Fruit fly (Drosophila melanogaster): ENCODE results near the gene PlexA.

DNA sequence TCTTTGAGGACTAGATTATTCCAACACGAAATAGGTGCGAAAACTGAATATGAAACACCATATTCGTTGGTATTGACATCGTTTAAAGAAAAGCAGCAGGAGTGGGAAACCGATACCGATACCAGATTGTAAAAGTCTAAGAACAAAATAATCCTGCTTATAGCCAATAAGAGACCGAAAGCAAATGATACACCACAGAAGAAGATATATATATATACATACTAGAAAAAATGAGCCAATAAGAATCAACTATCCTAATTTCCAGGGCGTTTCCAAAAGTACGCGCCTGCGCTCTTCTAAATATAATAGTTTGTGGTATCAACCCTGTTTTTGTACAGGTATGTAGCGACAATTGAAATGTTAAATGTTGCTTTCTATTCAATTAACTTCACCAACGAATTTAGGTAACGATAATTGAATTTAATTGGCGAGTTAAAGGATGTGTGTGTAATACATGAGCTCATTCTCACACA, 48.4 kb downstream of the PlexA start, which contains the start of gene fuss:
- TF ChIP-seq CG8478 (optimal IDR thresholded peaks at IDR 0.05): no peak
- TF ChIP-seq CTCF (optimal IDR thresholded peaks at IDR 0.05): no peak
